Worm (Caenorhabditis elegans) whole organism, L3 larva: ENCODE data around the gene tctn-1.
A peak's percentile ranks its signal among the peaks of the same experiment; 100 is the strongest.

Experiments used
- aly-2 ChIP-seq: fragments of 150-350 bp; optimal IDR thresholded peaks from 2 replicates; lab custom pipeline; 2014; ENCODE audit warnings: missing biosample characterization, missing genetic modification characterization
- egl-5 ChIP-seq: fragments of 150-350 bp; optimal IDR thresholded peaks from 2 replicates; lab custom pipeline; 2017; ENCODE audit warnings: missing biosample characterization, missing genetic modification reagents, missing genetic modification characterization, inconsistent platforms
- fkh-10 ChIP-seq: sonication (generic microtip); optimal IDR thresholded peaks from 2 replicates; lab custom pipeline; 2017; ENCODE audit warnings: missing biosample characterization, missing genetic modification reagents, missing genetic modification characterization
- lin-15B ChIP-seq: fragments of 150-350 bp; optimal IDR thresholded peaks from 2 replicates; lab custom pipeline; 2014; ENCODE audit warnings: missing biosample characterization, missing genetic modification characterization
- nhr-23 ChIP-seq: fragments of 150-350 bp; optimal IDR thresholded peaks from 2 replicates; lab custom pipeline; 2014; ENCODE audit warnings: missing biosample characterization, missing genetic modification reagents, missing genetic modification characterization
- pqm-1 ChIP-seq: fragments of 150-350 bp; optimal IDR thresholded peaks from 2 replicates; lab custom pipeline; 2017; ENCODE audit warnings: missing biosample characterization, missing genetic modification characterization, inconsistent platforms
- sea-2 ChIP-seq: fragments of 150-350 bp; sonication (generic microtip); optimal IDR thresholded peaks from 4 replicates; lab custom pipeline; 2014; ENCODE audit warnings: missing biosample characterization, missing genetic modification reagents, missing genetic modification characterization
- unc-39 ChIP-seq: sonication (generic microtip); optimal IDR thresholded peaks from 4 replicates; lab custom pipeline; 2017; ENCODE audit warnings: missing biosample characterization, missing genetic modification characterization
- unc-62 ChIP-seq: fragments of 150-350 bp; sonication (generic microtip); optimal IDR thresholded peaks from 4 replicates; lab custom pipeline; 2014; ENCODE audit warnings: missing biosample characterization, missing genetic modification reagents, missing genetic modification characterization
- zag-1 ChIP-seq: fragments of 150-350 bp; optimal IDR thresholded peaks from 2 replicates; lab custom pipeline; 2014; ENCODE audit warnings: missing biosample characterization, missing genetic modification characterization
- ztf-11 ChIP-seq: fragments of 150-350 bp; optimal IDR thresholded peaks from 2 replicates; lab custom pipeline; 2014; ENCODE audit warnings: missing biosample characterization, missing genetic modification characterization

DNA sequence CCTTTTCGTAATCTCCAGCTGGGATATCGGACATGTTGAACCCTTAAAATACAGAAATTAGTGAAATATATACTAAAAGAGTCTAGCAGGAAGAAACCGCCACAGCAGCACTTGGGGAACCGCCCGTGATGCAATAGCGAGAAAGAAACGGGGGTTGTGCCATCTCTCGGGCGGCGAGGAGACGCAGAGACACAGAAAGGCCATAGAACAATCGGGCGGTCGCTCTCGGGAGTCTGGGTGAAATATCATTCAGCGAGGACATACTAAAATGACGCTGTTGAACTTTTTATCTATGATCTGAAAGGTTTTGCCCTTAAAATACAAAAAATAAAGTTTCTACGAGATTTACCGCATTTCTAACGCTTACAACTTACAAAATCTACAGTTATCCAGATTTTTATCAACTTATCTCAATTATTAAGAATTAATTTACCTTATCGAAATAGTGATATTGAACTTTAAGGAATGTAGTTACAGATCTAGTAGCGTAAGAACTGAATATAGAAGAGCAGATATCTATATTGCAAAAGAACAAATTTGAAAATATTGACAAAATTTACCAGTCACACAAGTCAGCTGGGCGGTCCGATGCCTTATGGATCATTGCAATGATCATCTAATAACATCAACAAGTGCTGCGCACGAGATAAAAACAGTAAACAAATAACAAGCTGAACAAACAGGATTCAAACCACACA is 925 bp upstream of the tctn-1 start, which contains the start of gene cyc-2.1:
- TF ChIP-seq ztf-11 (no peak), aly-2 (tag; lab: Kevin White, UChicago) (peak; percentile 69), egl-5 (tag; lab: Kevin White, UChicago) (no peak), unc-62 (no peak), unc-39 (tag; lab: Kevin White, UChicago) (no peak), zag-1 (tag; lab: Kevin White, UChicago) (no peak), sea-2 (GFP tag; lab: Kevin White, UChicago) (no peak), lin-15B (tag; lab: Kevin White, UChicago) (peak; percentile 83), fkh-10 (no peak), pqm-1 (tag; lab: Kevin White, UChicago) (peak; percentile 70), nhr-23 (tag; lab: Kevin White, UChicago) (peak; percentile 38)
